Fruit fly (Drosophila melanogaster) whole organism, embryonic: ENCODE data around the gene CG5644.

ENCODE experiments used
- BEAF-32 ChIP-seq: fragments of 200-800 bp; sonication (Bioruptor generic); optimal IDR thresholded peaks from 3 replicates; lab custom pipeline; 2017; ENCODE audit warnings: missing biosample characterization, missing genetic modification characterization, mild to moderate bottlenecking, moderate library complexity, missing genetic modification reagents
- Bgb ChIP-seq: fragments of 200-800 bp; sonication (Bioruptor generic); IDR thresholded peaks from 2 replicates; pipeline ENCODE4 v1.3.6; 2022; ENCODE audit warnings: missing biosample characterization, missing genetic modification characterization; ENCODE audit not compliant: partially characterized antibody
- CG10274 ChIP-seq: fragments of 200-800 bp; sonication (Bioruptor generic); optimal IDR thresholded peaks from 3 replicates; lab custom pipeline; 2017; ENCODE audit warnings: missing biosample characterization, mild to moderate bottlenecking, missing genetic modification characterization
- CG11504 ChIP-seq: fragments of 200-800 bp; sonication (Bioruptor generic); optimal IDR thresholded peaks from 3 replicates; lab custom pipeline; 2019; ENCODE audit warnings: missing biosample characterization, mild to moderate bottlenecking, missing genetic modification characterization, moderate library complexity
- CG12071 ChIP-seq: fragments of 200-800 bp; sonication (Bioruptor generic); optimal IDR thresholded peaks from 3 replicates; lab custom pipeline; 2018; ENCODE audit warnings: missing biosample characterization, mild to moderate bottlenecking, missing genetic modification characterization
- CG12659 ChIP-seq: fragments of 200-800 bp; sonication (Bioruptor generic); optimal IDR thresholded peaks from 3 replicates; lab custom pipeline; 2017; ENCODE audit warnings: mild to moderate bottlenecking, missing biosample characterization, missing genetic modification reagents, missing genetic modification characterization
- CG12769 ChIP-seq: fragments of 200-800 bp; sonication (Bioruptor generic); optimal IDR thresholded peaks from 2 replicates; lab custom pipeline; 2019; ENCODE audit warnings: missing biosample characterization, mild to moderate bottlenecking, missing genetic modification characterization, moderate library complexity
- CG14441 ChIP-seq: fragments of 200-800 bp; sonication (Bioruptor generic); IDR thresholded peaks from 2 replicates; pipeline ENCODE4 v1.3.6; 2022; ENCODE audit warnings: missing biosample characterization, missing genetic modification characterization
- CG17186 ChIP-seq: fragments of 200-800 bp; sonication (Bioruptor generic); optimal IDR thresholded peaks from 3 replicates; lab custom pipeline; 2017; ENCODE audit warnings: missing biosample characterization, missing genetic modification reagents, missing genetic modification characterization
- CG17328 ChIP-seq: fragments of 200-800 bp; sonication (Bioruptor generic); IDR thresholded peaks from 2 replicates; pipeline ENCODE4 v1.3.6; 2022; ENCODE audit warnings: missing biosample characterization, missing genetic modification characterization
- CG18262 ChIP-seq: fragments of 200-800 bp; optimal IDR thresholded peaks from 3 replicates; lab custom pipeline; 2019; ENCODE audit warnings: missing biosample characterization, mild to moderate bottlenecking, missing genetic modification characterization, moderate library complexity
- CG4282 ChIP-seq: fragments of 200-800 bp; sonication (Bioruptor generic); optimal IDR thresholded peaks from 2 replicates; lab custom pipeline; 2016; ENCODE audit warnings: missing biosample characterization, missing genetic modification characterization
- CG5953 ChIP-seq: fragments of 200-800 bp; sonication (Bioruptor generic); IDR thresholded peaks from 2 replicates; pipeline ENCODE4 v1.3.6; 2022; ENCODE audit warnings: missing biosample characterization, missing genetic modification characterization
- CG7357 ChIP-seq: fragments of 200-800 bp; sonication (Bioruptor generic); IDR thresholded peaks from 3 replicates; pipeline ENCODE4 v1.3.6; 2022; ENCODE audit warnings: missing biosample characterization, missing genetic modification characterization
- CG7556 ChIP-seq: fragments of 200-800 bp; sonication (Bioruptor generic); optimal IDR thresholded peaks from 2 replicates; lab custom pipeline; 2017; ENCODE audit warnings: missing biosample characterization, mild to moderate bottlenecking, missing genetic modification characterization
- Chrac-16 ChIP-seq: fragments of 200-800 bp; sonication (Bioruptor generic); optimal IDR thresholded peaks from 3 replicates; lab custom pipeline; 2016; ENCODE audit warnings: missing biosample characterization, missing genetic modification characterization
- CoRest ChIP-seq: fragments of 200-800 bp; sonication (Bioruptor generic); optimal IDR thresholded peaks from 3 replicates; lab custom pipeline; 2018; ENCODE audit warnings: missing biosample characterization, mild to moderate bottlenecking, missing genetic modification characterization, moderate library complexity
- Dll ChIP-seq: fragments of 200-800 bp; sonication (Bioruptor generic); IDR thresholded peaks from 4 replicates; pipeline ENCODE4 v1.3.6; 2022; ENCODE audit warnings: missing biosample characterization, missing genetic modification characterization; ENCODE audit not compliant: partially characterized antibody
- Fer3 ChIP-seq: fragments of 200-800 bp; sonication (Bioruptor generic); optimal IDR thresholded peaks from 2 replicates; lab custom pipeline; 2018; ENCODE audit warnings: missing biosample characterization, mild to moderate bottlenecking, missing genetic modification characterization, moderate library complexity
- Hey ChIP-seq: fragments of 200-800 bp; sonication (Bioruptor generic); optimal IDR thresholded peaks from 3 replicates; lab custom pipeline; 2018; ENCODE audit warnings: missing biosample characterization, mild to moderate bottlenecking, missing genetic modification characterization
- Hmr ChIP-seq: fragments of 200-800 bp; sonication (Bioruptor generic); optimal IDR thresholded peaks from 3 replicates; lab custom pipeline; 2017; ENCODE audit warnings: mild to moderate bottlenecking, missing biosample characterization, missing genetic modification reagents, missing genetic modification characterization
- Hr39 ChIP-seq: fragments of >200 bp; optimal IDR thresholded peaks from 2 replicates; lab custom pipeline; 2017
- NC2α ChIP-seq: fragments of 200-800 bp; sonication (Bioruptor generic); optimal IDR thresholded peaks from 2 replicates; lab custom pipeline; 2016; ENCODE audit warnings: missing biosample characterization, missing genetic modification characterization
- NfI ChIP-seq: fragments of 200-800 bp; sonication (Bioruptor generic); optimal IDR thresholded peaks from 3 replicates; lab custom pipeline; 2018; ENCODE audit warnings: missing biosample characterization, mild to moderate bottlenecking, missing genetic modification characterization, moderate library complexity
- Tbp ChIP-seq: fragments of >200 bp; optimal IDR thresholded peaks from 2 replicates; lab custom pipeline; 2018; ENCODE audit warnings: missing biosample characterization, missing genetic modification characterization
- ab ChIP-seq: fragments of 200-800 bp; sonication (Bioruptor generic); optimal IDR thresholded peaks from 2 replicates; lab custom pipeline; 2016; ENCODE audit warnings: missing biosample characterization, missing genetic modification characterization
- al ChIP-seq: fragments of 200-800 bp; sonication (Bioruptor generic); IDR thresholded peaks from 2 replicates; pipeline ENCODE4 v1.3.6; 2022; ENCODE audit warnings: missing biosample characterization, missing genetic modification characterization
- ase ChIP-seq: fragments of 200-800 bp; sonication (Bioruptor generic); IDR thresholded peaks from 3 replicates; pipeline ENCODE4 v1.3.6; 2022; ENCODE audit warnings: missing biosample characterization, missing genetic modification characterization
- az2 ChIP-seq: fragments of 200-800 bp; sonication (Bioruptor generic); optimal IDR thresholded peaks from 3 replicates; lab custom pipeline; 2016; ENCODE audit warnings: missing biosample characterization, missing genetic modification characterization
- bcd ChIP-seq: fragments of 200-800 bp; sonication (Bioruptor generic); optimal IDR thresholded peaks from 2 replicates; lab custom pipeline; 2017; ENCODE audit warnings: missing biosample characterization, mild to moderate bottlenecking, missing genetic modification characterization
- bigmax ChIP-seq: fragments of 200-800 bp; sonication (Bioruptor generic); optimal IDR thresholded peaks from 2 replicates; lab custom pipeline; 2018; ENCODE audit warnings: missing biosample characterization, mild to moderate bottlenecking, missing genetic modification characterization
- chm ChIP-seq: fragments of 200-800 bp; sonication (Bioruptor generic); IDR thresholded peaks from 2 replicates; pipeline ENCODE4 v1.3.6; 2022; ENCODE audit warnings: missing biosample characterization, missing genetic modification characterization
- cwo ChIP-seq: fragments of 200-800 bp; sonication (Bioruptor generic); optimal IDR thresholded peaks from 3 replicates; lab custom pipeline; 2017; ENCODE audit warnings: missing biosample characterization, missing genetic modification characterization, mild to moderate bottlenecking, moderate library complexity, missing genetic modification reagents
- eve ChIP-seq, 2 experiments: fragments of >200 bp; optimal IDR thresholded peaks; 2 replicates each; lab custom pipeline; 2017; ENCODE audit warnings: missing biosample characterization in 2 of 2, missing genetic modification characterization in 2 of 2
- fru ChIP-seq: fragments of >200 bp; optimal IDR thresholded peaks from 2 replicates; lab custom pipeline; 2017
- grn ChIP-seq: fragments of 200-800 bp; sonication (Bioruptor generic); optimal IDR thresholded peaks from 3 replicates; lab custom pipeline; 2017; ENCODE audit warnings: missing biosample characterization, missing genetic modification characterization
- gsb-n ChIP-seq: fragments of 200-800 bp; sonication (Bioruptor generic); optimal IDR thresholded peaks from 3 replicates; lab custom pipeline; 2018; ENCODE audit warnings: missing biosample characterization, mild to moderate bottlenecking, missing genetic modification characterization
- h ChIP-seq: fragments of >200 bp; optimal IDR thresholded peaks from 2 replicates; lab custom pipeline; 2017
- kah ChIP-seq: fragments of 200-800 bp; sonication (Bioruptor generic); optimal IDR thresholded peaks from 2 replicates; lab custom pipeline; 2018; ENCODE audit warnings: missing biosample characterization, mild to moderate bottlenecking, missing genetic modification characterization
- kni ChIP-seq: fragments of 200-800 bp; sonication (Bioruptor generic); optimal IDR thresholded peaks from 3 replicates; lab custom pipeline; 2017; ENCODE audit warnings: mild to moderate bottlenecking, missing biosample characterization, missing genetic modification reagents, missing genetic modification characterization
- lov ChIP-seq, 2 experiments: fragments of 200-800 bp in 1 of 2; fragments of >200 bp in 1 of 2; sonication (Bioruptor generic) in 1 of 2; IDR thresholded peaks in 1 of 2; optimal IDR thresholded peaks in 1 of 2; 2 replicates in 1 of 2; 3 replicates in 1 of 2; pipeline versions ENCODE4 v1.3.6 to Lab custom; 2017 to 2022; ENCODE audit warnings: missing biosample characterization in 1 of 2, missing genetic modification characterization in 1 of 2
- maf-S ChIP-seq: fragments of 200-800 bp; sonication (Bioruptor generic); optimal IDR thresholded peaks from 2 replicates; lab custom pipeline; 2016; ENCODE audit warnings: missing biosample characterization, missing genetic modification characterization
- oc ChIP-seq: fragments of 200-800 bp; sonication (Bioruptor generic); optimal IDR thresholded peaks from 2 replicates; lab custom pipeline; 2018; ENCODE audit warnings: missing biosample characterization, mild to moderate bottlenecking, missing genetic modification characterization, moderate library complexity
- pan ChIP-seq, 4 experiments: fragments of >200 bp in 3 of 4; fragments of 200-800 bp in 1 of 4; sonication (Bioruptor generic) in 1 of 4; optimal IDR thresholded peaks in 3 of 4; IDR thresholded peaks in 1 of 4; 2 replicates each; pipeline versions ENCODE4 v1.3.6 to Lab custom; 2017 to 2022; ENCODE audit warnings: missing biosample characterization in 2 of 4, missing genetic modification characterization in 2 of 4, mixed read lengths in 1 of 4
- phol ChIP-seq: fragments of 200-800 bp; sonication (Bioruptor generic); optimal IDR thresholded peaks from 3 replicates; lab custom pipeline; 2018; ENCODE audit warnings: missing biosample characterization, mild to moderate bottlenecking, missing genetic modification characterization, moderate library complexity
- row ChIP-seq: fragments of 200-800 bp; sonication (Bioruptor generic); IDR thresholded peaks from 3 replicates; pipeline ENCODE4 v1.3.6; 2022; ENCODE audit warnings: missing biosample characterization, missing genetic modification characterization
- seq ChIP-seq: fragments of 200-800 bp; sonication (Bioruptor generic); IDR thresholded peaks from 2 replicates; pipeline ENCODE4 v1.3.6; 2022; ENCODE audit warnings: missing biosample characterization, missing genetic modification characterization
- sim ChIP-seq: fragments of 200-800 bp; sonication (Bioruptor generic); IDR thresholded peaks from 2 replicates; pipeline ENCODE4 v1.3.6; 2022; ENCODE audit warnings: missing biosample characterization, missing genetic modification characterization
- sqz ChIP-seq: fragments of 200-800 bp; sonication (Bioruptor generic); optimal IDR thresholded peaks from 3 replicates; lab custom pipeline; 2018; ENCODE audit warnings: missing biosample characterization, mild to moderate bottlenecking, missing genetic modification characterization
- ttk ChIP-seq: fragments of 200-800 bp; sonication (Bioruptor generic); IDR thresholded peaks from 2 replicates; pipeline ENCODE4 v2.1.2; 2022; ENCODE audit warnings: missing biosample characterization, missing genetic modification characterization
- twi ChIP-seq: fragments of 200-800 bp; optimal IDR thresholded peaks from 2 replicates; lab custom pipeline; 2019; ENCODE audit warnings: missing biosample characterization, mild to moderate bottlenecking, missing genetic modification characterization, moderate library complexity

CG5644 gene

DNA sequence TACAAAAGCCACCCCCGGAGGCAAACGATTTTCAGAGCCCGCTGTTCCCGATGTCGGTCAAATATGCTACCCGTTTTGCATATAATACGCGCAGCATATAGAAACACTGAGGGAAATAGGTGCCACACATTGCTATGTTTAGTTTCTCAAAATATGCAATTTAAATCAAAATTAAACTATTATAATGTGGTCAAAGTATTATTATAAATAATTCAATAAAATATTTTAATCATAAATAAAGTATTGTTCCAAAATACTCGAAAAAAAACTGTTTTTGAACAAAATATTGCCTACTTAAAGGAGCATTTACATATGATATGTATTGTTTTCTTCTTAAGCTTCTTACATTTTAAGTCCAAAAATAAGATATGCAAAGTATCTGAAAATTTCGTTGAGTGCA lies 28.7 kb downstream of the CG5644 start (continued):
- no peak for TF ChIP-seq al
- TF ChIP-seq grn (GFP tag; lab: Kevin White, UChicago) = no peak
- no peak for TF ChIP-seq pan (optimal IDR thresholded peaks at IDR 0.05; lab: Kevin White, UChicago)
- TF ChIP-seq pan (GFP tag; optimal IDR thresholded peaks at IDR 0.05 in 1 of 2, IDR thresholded peaks at IDR 0.05 in 1 of 2) = no peak
- TF ChIP-seq ab (GFP tag; lab: Kevin White, UChicago) = no peak
- TF ChIP-seq Fer3 (tag; lab: Kevin White, UChicago) = peak; percentile 55
- TF ChIP-seq Tbp (GFP tag; lab: Kevin White, UChicago) = no peak
- TF ChIP-seq Bgb (GFP tag; lab: Robert Waterston, UW) = no peak
- peak; percentile 81 for TF ChIP-seq CG18262 (tag; lab: Kevin White, UChicago)
- TF ChIP-seq maf-S (GFP tag; lab: Kevin White, UChicago) = no peak
- TF ChIP-seq eve (GFP tag; optimal IDR thresholded peaks at IDR 0.05; lab: Kevin White, UChicago) = no peak
- peak; percentile 45 for TF ChIP-seq az2 (GFP tag; lab: Kevin White, UChicago)
- no peak for TF ChIP-seq CG10274 (GFP tag; lab: Kevin White, UChicago)
- peak; percentile 47 for TF ChIP-seq cwo (GFP tag; lab: Kevin White, UChicago)
- 0 out of 2 replicates have a peak, but pooled peaks have one; percentile 23 for TF ChIP-seq ttk (GFP tag; lab: Robert Waterston, UW)
- TF ChIP-seq kah (GFP tag; lab: Kevin White, UChicago) = no peak
- no peak for TF ChIP-seq CG14441 (GFP tag; lab: Robert Waterston, UW)
- no peak for TF ChIP-seq seq
- no peak for TF ChIP-seq CG5953 (GFP tag; lab: Robert Waterston, UW)
- peak; percentile 81 for TF ChIP-seq CG11504
- TF ChIP-seq ase (GFP tag; lab: Robert Waterston, UW) = no peak
- TF ChIP-seq h (lab: Kevin White, UChicago) = no peak
- peak; percentile 78 for TF ChIP-seq CoRest (tag; lab: Kevin White, UChicago)
- TF ChIP-seq CG4282 (GFP tag; lab: Kevin White, UChicago) = no peak
- TF ChIP-seq CG7357 (GFP tag; lab: Robert Waterston, UW) = no peak
- TF ChIP-seq sqz (GFP tag; lab: Kevin White, UChicago) = no peak
- TF ChIP-seq phol (tag; lab: Kevin White, UChicago) = peak; percentile 73
- TF ChIP-seq Chrac-16 (GFP tag; lab: Kevin White, UChicago) = peak; percentile 18
- no peak for TF ChIP-seq CG17186 (GFP tag; lab: Kevin White, UChicago)
- TF ChIP-seq sim = no peak
- TF ChIP-seq gsb-n = peak; percentile 31
- no peak for TF ChIP-seq lov (optimal IDR thresholded peaks at IDR 0.05; lab: Kevin White, UChicago)
- TF ChIP-seq lov (GFP tag; IDR thresholded peaks at IDR 0.05; lab: Robert Waterston, UW) = no peak
- TF ChIP-seq CG12769 (tag; lab: Kevin White, UChicago) = no peak
- no peak for TF ChIP-seq bigmax
- no peak for TF ChIP-seq Hr39 (lab: Kevin White, UChicago)
- peak; percentile 74 for TF ChIP-seq CG7556 (GFP tag; lab: Kevin White, UChicago)
- TF ChIP-seq Dll = no peak
- TF ChIP-seq kni (GFP tag; lab: Kevin White, UChicago) = no peak
- no peak for TF ChIP-seq fru (lab: Kevin White, UChicago)
- TF ChIP-seq bcd (GFP tag; lab: Kevin White, UChicago) = peak; percentile 49
- no peak for TF ChIP-seq chm (GFP tag; lab: Robert Waterston, UW)
- TF ChIP-seq CG17328 (GFP tag; lab: Robert Waterston, UW) = no peak
- no peak for TF ChIP-seq oc
- TF ChIP-seq CG12071 (GFP tag; lab: Kevin White, UChicago) = no peak
- no peak for TF ChIP-seq BEAF-32 (GFP tag; lab: Kevin White, UChicago)
- TF ChIP-seq Hmr = peak; percentile 56
- peak; percentile 47 for TF ChIP-seq CG12659 (GFP tag; lab: Kevin White, UChicago)
- no peak for TF ChIP-seq Hey (tag; lab: Kevin White, UChicago)
- no peak for TF ChIP-seq NC2α (GFP tag; lab: Kevin White, UChicago)
- TF ChIP-seq twi (tag; lab: Kevin White, UChicago) = no peak
- no peak for TF ChIP-seq NfI
- peak; percentile 51; the same call in 2 of the 3 replicates for TF ChIP-seq row (GFP tag; lab: Robert Waterston, UW)
